Worm (Caenorhabditis elegans): ENCODE results near the gene nspb-10.

nspb-10 gene

DNA sequence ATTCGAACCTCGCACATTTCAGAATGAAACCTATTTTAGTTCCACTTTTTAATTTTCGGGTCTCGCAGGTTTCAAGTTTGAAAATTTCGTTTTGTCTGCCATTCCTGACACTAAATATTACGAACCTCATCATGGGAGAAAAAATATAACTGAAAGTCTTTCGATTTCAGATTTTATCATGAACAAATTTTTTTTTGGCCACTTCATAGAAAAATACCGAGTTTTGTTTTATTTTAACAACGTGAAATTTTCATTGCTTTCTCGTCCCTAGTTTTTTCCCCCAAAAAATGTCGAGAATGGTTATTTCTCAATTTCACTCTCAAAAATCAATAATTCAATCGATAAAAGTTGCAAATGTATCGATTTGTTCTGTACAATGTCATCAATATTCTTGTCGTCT is 9.3 kb downstream of the nspb-10 start, which contains the start of gene C01G12.9:
Gene C01G12.9 (plus strand): TSS at position 301 of the 400 bp plus-strand sequence.
- no peak for TF ChIP-seq unc-62 (GFP tag; optimal IDR thresholded peaks at IDR 0.05)
- no peak for TF ChIP-seq nhr-67 (tag; optimal IDR thresholded peaks at IDR 0.05)
- no peak for TF ChIP-seq ZK546.5 (tag; optimal IDR thresholded peaks at IDR 0.05)
- no peak for TF ChIP-seq jun-1 (tag; optimal IDR thresholded peaks at IDR 0.05)
- TF ChIP-seq nhr-28 (tag; optimal IDR thresholded peaks at IDR 0.05), result no peak
- no peak for TF ChIP-seq nhr-11 (tag; optimal IDR thresholded peaks at IDR 0.05)
- no peak for TF ChIP-seq mdl-1 (tag; optimal IDR thresholded peaks at IDR 0.05)
- TF ChIP-seq nhr-25 (tag; optimal IDR thresholded peaks at IDR 0.05), result no peak

DNA sequence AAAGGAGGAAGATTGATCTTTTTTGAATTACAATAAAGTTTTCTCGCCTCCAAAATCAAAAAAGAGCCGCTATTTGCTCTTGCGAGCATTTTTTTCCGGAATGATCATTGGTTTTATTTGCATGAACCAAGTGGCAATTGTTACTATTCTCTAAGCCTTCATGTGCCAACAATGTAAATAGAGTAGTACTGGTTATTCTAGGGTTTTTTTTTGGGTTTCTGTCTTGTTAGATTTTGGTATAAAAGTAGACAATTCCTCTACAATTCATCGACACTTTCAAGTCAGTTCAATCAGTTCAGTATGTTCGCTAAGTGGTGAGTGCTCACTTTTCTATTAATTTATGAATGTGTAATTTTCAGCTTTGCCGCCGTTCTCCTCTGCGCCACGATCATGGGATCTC is 10.0 kb downstream of the nspb-10 start, which contains the start of gene nspb-7:
Gene nspb-7 (plus strand): TSS at position 301 of the 400 bp plus-strand sequence.
- TF ChIP-seq nhr-25 (tag; optimal IDR thresholded peaks at IDR 0.05), result no peak
- no peak for TF ChIP-seq nhr-77 (tag; optimal IDR thresholded peaks at IDR 0.05)
- no peak for TF ChIP-seq elt-2 (tag; optimal IDR thresholded peaks at IDR 0.05)
- TF ChIP-seq unc-62 (GFP tag; optimal IDR thresholded peaks at IDR 0.05), result no peak
- TF ChIP-seq eor-1 (tag; optimal IDR thresholded peaks at IDR 0.05), result no peak
- TF ChIP-seq ceh-82 (tag; optimal IDR thresholded peaks at IDR 0.05), result no peak
- TF ChIP-seq nhr-43 (tag; optimal IDR thresholded peaks at IDR 0.05; ENCODE audit: poor library complexity, severe bottlenecking), result no peak
- no peak for TF ChIP-seq egl-5 (tag; optimal IDR thresholded peaks at IDR 0.05)
- TF ChIP-seq sea-2 (GFP tag; optimal IDR thresholded peaks at IDR 0.05), result no peak
- no peak for TF ChIP-seq snpc-4 (tag; optimal IDR thresholded peaks at IDR 0.05)
- no peak for TF ChIP-seq mml-1 (tag; optimal IDR thresholded peaks at IDR 0.05)
- TF ChIP-seq pha-4 (tag; optimal IDR thresholded peaks at IDR 0.05), result no peak
- no peak for TF ChIP-seq daf-12 (tag; optimal IDR thresholded peaks at IDR 0.05)
- no peak for TF ChIP-seq ceh-28 (tag; optimal IDR thresholded peaks at IDR 0.05)
- TF ChIP-seq zag-1 (tag; optimal IDR thresholded peaks at IDR 0.05), result no peak
- TF ChIP-seq nhr-76 (tag; optimal IDR thresholded peaks at IDR 0.05), result no peak

- TF ChIP-seq tbx-2 (tag; optimal IDR thresholded peaks at IDR 0.05) (no peak), R02D3.7 (tag; optimal IDR thresholded peaks at IDR 0.05) (no peak), zag-1 (tag; optimal IDR thresholded peaks at IDR 0.05) (no peak), nhr-237 (tag; optimal IDR thresholded peaks at IDR 0.05) (no peak), nhr-77 (tag; optimal IDR thresholded peaks at IDR 0.05) (no peak), snpc-4 (tag; optimal IDR thresholded peaks at IDR 0.05) (no peak), unc-39 (tag; optimal IDR thresholded peaks at IDR 0.05) (no peak), jun-1 (tag; optimal IDR thresholded peaks at IDR 0.05) (no peak), nfya-1 (tag; optimal IDR thresholded peaks at IDR 0.05; ENCODE audit: insufficient read depth) (no peak), pha-4 (tag; optimal IDR thresholded peaks at IDR 0.05) (no peak), nhr-28 (tag; optimal IDR thresholded peaks at IDR 0.05) (no peak), ZK546.5 (tag; optimal IDR thresholded peaks at IDR 0.05) (no peak), mml-1 (tag; optimal IDR thresholded peaks at IDR 0.05) (no peak), nhr-67 (tag; optimal IDR thresholded peaks at IDR 0.05) (no peak)
Measured at ce11 chrII:14576429-14576828, 11.6 kb downstream of the nspb-10 start, which contains the start of gene C01G12.13. Gene C01G12.13, plus strand, starts transcription at chrII:14576729.

ce11 chrII:14574790-14575189 is 13.3 kb downstream of the nspb-10 start:
- TF ChIP-seq zag-1 (tag; optimal IDR thresholded peaks at IDR 0.05), result no peak
- no peak for TF ChIP-seq nhr-43 (tag; optimal IDR thresholded peaks at IDR 0.05; ENCODE audit: poor library complexity, severe bottlenecking)
- no peak for TF ChIP-seq ztf-11 (tag; optimal IDR thresholded peaks at IDR 0.05)
- TF ChIP-seq nhr-76 (tag; optimal IDR thresholded peaks at IDR 0.05), result no peak
- TF ChIP-seq unc-62 (GFP tag; optimal IDR thresholded peaks at IDR 0.05), result no peak
- no peak for TF ChIP-seq ZK546.5 (tag; optimal IDR thresholded peaks at IDR 0.05)
- TF ChIP-seq nfya-1 (tag; optimal IDR thresholded peaks at IDR 0.05; ENCODE audit: insufficient read depth), result no peak
- TF ChIP-seq tbx-2 (tag; optimal IDR thresholded peaks at IDR 0.05), result no peak
- no peak for TF ChIP-seq sea-2 (GFP tag; optimal IDR thresholded peaks at IDR 0.05)
- TF ChIP-seq elt-3 (tag; optimal IDR thresholded peaks at IDR 0.05), result no peak
- no peak for TF ChIP-seq nhr-67 (tag; optimal IDR thresholded peaks at IDR 0.05)
- no peak for TF ChIP-seq nhr-25 (tag; optimal IDR thresholded peaks at IDR 0.05)
- TF ChIP-seq fos-1 (tag; optimal IDR thresholded peaks at IDR 0.05), result no peak
- no peak for TF ChIP-seq hmg-11 (tag; optimal IDR thresholded peaks at IDR 0.05)
- no peak for TF ChIP-seq ama-1 (optimal IDR thresholded peaks at IDR 0.05)
- TF ChIP-seq ceh-28 (tag; optimal IDR thresholded peaks at IDR 0.05), result no peak
- TF ChIP-seq fkh-2 (tag; optimal IDR thresholded peaks at IDR 0.05), result no peak
- TF ChIP-seq eor-1 (tag; optimal IDR thresholded peaks at IDR 0.05), result no peak

DNA sequence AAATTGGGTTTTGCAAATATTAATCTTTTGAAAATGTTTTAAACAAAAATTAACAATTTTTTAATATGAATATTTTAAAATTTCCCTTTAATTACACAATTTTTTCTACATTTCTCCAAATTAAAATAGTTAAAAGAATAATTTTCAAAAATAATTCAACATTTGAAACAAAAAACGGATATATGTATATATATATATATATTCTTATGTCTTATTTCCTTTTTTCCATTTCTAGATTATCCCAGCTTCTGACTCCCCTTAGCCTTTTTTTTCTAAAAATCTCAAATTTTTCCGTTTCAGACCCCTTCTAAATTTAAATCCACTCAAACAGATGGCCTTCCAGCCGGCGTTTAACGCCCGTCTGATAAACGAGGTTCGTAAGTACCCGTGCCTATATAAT is 14.7 kb downstream of the nspb-10 start, which contains the start of gene madf-5:
Gene madf-5 (plus strand): TSS at position 301 of the 400 bp plus-strand sequence.
- TF ChIP-seq ceh-9 (tag; optimal IDR thresholded peaks at IDR 0.05), result no peak
- TF ChIP-seq nhr-11 (tag; optimal IDR thresholded peaks at IDR 0.05), result no peak
- TF ChIP-seq fos-1 (tag; optimal IDR thresholded peaks at IDR 0.05), result no peak
- TF ChIP-seq nhr-25 (tag; optimal IDR thresholded peaks at IDR 0.05), result no peak
- no peak for TF ChIP-seq egl-27 (tag; optimal IDR thresholded peaks at IDR 0.05)
- no peak for TF ChIP-seq unc-62 (GFP tag; optimal IDR thresholded peaks at IDR 0.05)

Data from whole organism, L3 larva.